Fruit fly (Drosophila melanogaster): ENCODE data around the gene ChLD3.

ChLD3 gene

DNA sequence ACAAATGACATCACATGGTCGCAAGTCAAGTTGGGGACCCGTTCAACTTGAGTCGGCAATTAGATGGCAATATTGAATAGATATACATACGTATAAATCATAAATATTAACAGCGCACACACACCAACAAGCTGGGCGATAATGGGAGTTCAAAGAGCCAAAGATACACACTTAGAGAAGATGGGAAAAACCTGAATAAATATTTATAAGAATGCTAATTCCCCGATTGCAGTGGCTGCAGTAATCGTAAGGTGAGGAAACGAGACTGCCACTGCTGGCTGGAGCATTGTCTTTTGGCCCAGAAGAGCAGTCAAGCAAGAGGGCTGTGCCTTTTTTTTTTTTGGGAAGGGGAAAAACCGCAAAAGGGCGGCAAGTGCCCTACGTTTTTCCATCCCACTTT is 28.4 kb upstream of the ChLD3 start:
- TF ChIP-seq CG6276 (GFP tag; optimal IDR thresholded peaks at IDR 0.05): no peak
- TF ChIP-seq lz (GFP tag; optimal IDR thresholded peaks at IDR 0.05): no peak
- no peak for TF ChIP-seq Hr38 (GFP tag; optimal IDR thresholded peaks at IDR 0.05)
- TF ChIP-seq CG3919 (GFP tag; optimal IDR thresholded peaks at IDR 0.05): no peak
- peak; percentile 52 for TF ChIP-seq fkh (GFP tag; optimal IDR thresholded peaks at IDR 0.05)

dm6 chr2L:16710677-16711076 is 28.0 kb upstream of the ChLD3 start:
- no peak for TF ChIP-seq pdm3 (GFP tag; optimal IDR thresholded peaks at IDR 0.05)
- TF ChIP-seq Hr38 (GFP tag; optimal IDR thresholded peaks at IDR 0.05): no peak
- TF ChIP-seq Eip78C (GFP tag): peak; percentile 29
- 0 out of 3 replicates have a peak, but pooled peaks have one; percentile 26 for TF ChIP-seq CG8119 (GFP tag; IDR thresholded peaks at IDR 0.05)
- no peak for TF ChIP-seq CG1621 (tag; optimal IDR thresholded peaks at IDR 0.05)
- TF ChIP-seq fkh (GFP tag; optimal IDR thresholded peaks at IDR 0.05): peak; percentile 39

- TF ChIP-seq lz (GFP tag; optimal IDR thresholded peaks at IDR 0.05) (no peak), CG4318 (GFP tag; optimal IDR thresholded peaks at IDR 0.05) (no peak), spab (GFP tag; optimal IDR thresholded peaks at IDR 0.05) (no peak), CG34406 (GFP tag; optimal IDR thresholded peaks at IDR 0.05) (no peak), CG16779 (tag; optimal IDR thresholded peaks at IDR 0.05) (no peak), net (GFP tag; optimal IDR thresholded peaks at IDR 0.05) (no peak), ss (GFP tag; optimal IDR thresholded peaks at IDR 0.05) (no peak), Smox (GFP tag; optimal IDR thresholded peaks at IDR 0.05) (no peak), fd59A (GFP tag; optimal IDR thresholded peaks at IDR 0.05) (no peak), fd85E (GFP tag; optimal IDR thresholded peaks at IDR 0.05) (no peak), dsx (GFP tag; optimal IDR thresholded peaks at IDR 0.05; ENCODE audit: poor library complexity, severe bottlenecking) (no peak), CG10669 (GFP tag; optimal IDR thresholded peaks at IDR 0.05) (no peak), Ets21C (GFP tag; optimal IDR thresholded peaks at IDR 0.05) (no peak), CG31627 (GFP tag; optimal IDR thresholded peaks at IDR 0.05) (no peak), CG15336 (GFP tag; IDR thresholded peaks at IDR 0.05) (no peak), CG3032 (tag; optimal IDR thresholded peaks at IDR 0.05) (no peak), CG6276 (GFP tag; optimal IDR thresholded peaks at IDR 0.05) (no peak), CG32006 (GFP tag; optimal IDR thresholded peaks at IDR 0.05) (no peak), svp (GFP tag) (no peak), Eip75B (GFP tag; optimal IDR thresholded peaks at IDR 0.05) (no peak)
Measured at dm6 chr2L:16711891-16712290, 26.8 kb upstream of the ChLD3 start.

DNA sequence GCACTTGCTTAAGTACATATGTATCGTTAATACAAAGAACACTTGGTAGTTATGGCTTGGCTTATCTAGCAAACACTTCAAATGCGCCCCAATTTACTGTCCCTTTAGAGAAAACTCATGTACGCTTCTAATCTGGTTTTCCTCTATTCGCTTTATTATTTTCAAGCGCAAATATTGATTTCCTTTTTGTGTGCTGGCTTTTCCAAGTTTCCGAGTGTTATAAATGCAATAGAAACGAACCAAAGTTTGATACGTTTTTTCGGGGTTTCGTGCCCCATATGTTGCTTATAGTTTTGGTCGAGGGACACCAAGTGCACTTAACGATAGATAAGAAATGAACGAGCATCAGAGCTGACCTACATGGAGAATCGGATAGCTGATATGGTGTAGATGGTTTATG is 24.7 kb upstream of the ChLD3 start:
- peak; percentile 51 for TF ChIP-seq fkh (GFP tag; optimal IDR thresholded peaks at IDR 0.05)
- TF ChIP-seq CG11902 (GFP tag; optimal IDR thresholded peaks at IDR 0.05): no peak
- TF ChIP-seq CG3919 (GFP tag; optimal IDR thresholded peaks at IDR 0.05): no peak

dm6 chr2L:16715133-16715833 is 23.4 kb upstream of the ChLD3 start:
- no peak for TF ChIP-seq dac (GFP tag; optimal IDR thresholded peaks at IDR 0.05)
- TF ChIP-seq fd85E (GFP tag; optimal IDR thresholded peaks at IDR 0.05): no peak
- no peak for TF ChIP-seq CG8119 (GFP tag; IDR thresholded peaks at IDR 0.05)

- TF ChIP-seq Hr38 (GFP tag; optimal IDR thresholded peaks at IDR 0.05) (peak; percentile 42), CG11902 (GFP tag; optimal IDR thresholded peaks at IDR 0.05) (peak; percentile 90), salr (GFP tag; optimal IDR thresholded peaks at IDR 0.05) (peak; percentile 82 to 98), CG8319 (GFP tag; optimal IDR thresholded peaks at IDR 0.05) (peak; percentile 88), CG10631 (GFP tag; optimal IDR thresholded peaks at IDR 0.05) (peak; percentile 97), CG34406 (GFP tag; optimal IDR thresholded peaks at IDR 0.05) (peak; percentile 96), spab (GFP tag; optimal IDR thresholded peaks at IDR 0.05) (peak; percentile 94), CG10669 (GFP tag; optimal IDR thresholded peaks at IDR 0.05) (peak; percentile 94), dac (GFP tag; optimal IDR thresholded peaks at IDR 0.05) (peak; percentile 99), pdm3 (GFP tag; optimal IDR thresholded peaks at IDR 0.05) (peak; percentile 98), Blimp-1 (GFP tag; optimal IDR thresholded peaks at IDR 0.05) (peak; percentile 85), CG11294 (GFP tag; IDR thresholded peaks at IDR 0.05) (peak; percentile 97), CG3032 (tag; optimal IDR thresholded peaks at IDR 0.05) (peak; percentile 94), OdsH (GFP tag; optimal IDR thresholded peaks at IDR 0.05) (peak; percentile 98), CG1621 (tag; optimal IDR thresholded peaks at IDR 0.05) (peak; percentile 92), CG7368 (GFP tag; optimal IDR thresholded peaks at IDR 0.05) (peak; percentile 95), Sox15 (GFP tag; optimal IDR thresholded peaks at IDR 0.05) (peak; percentile 89), CG6808 (GFP tag; optimal IDR thresholded peaks at IDR 0.05) (peak; percentile 92)
Measured at dm6 chr2L:16715841-16716701, 22.6 kb upstream of the ChLD3 start, which contains the start of the genes Cyt-c-d and CG31808. TSS of gene Cyt-c-d (plus strand) at chr2L:16715891. TSS of gene CG31808 (minus strand) at chr2L:16716195.
